Worm (Caenorhabditis elegans): ENCODE data around the gene faah-6.

Gene faah-6

DNA sequence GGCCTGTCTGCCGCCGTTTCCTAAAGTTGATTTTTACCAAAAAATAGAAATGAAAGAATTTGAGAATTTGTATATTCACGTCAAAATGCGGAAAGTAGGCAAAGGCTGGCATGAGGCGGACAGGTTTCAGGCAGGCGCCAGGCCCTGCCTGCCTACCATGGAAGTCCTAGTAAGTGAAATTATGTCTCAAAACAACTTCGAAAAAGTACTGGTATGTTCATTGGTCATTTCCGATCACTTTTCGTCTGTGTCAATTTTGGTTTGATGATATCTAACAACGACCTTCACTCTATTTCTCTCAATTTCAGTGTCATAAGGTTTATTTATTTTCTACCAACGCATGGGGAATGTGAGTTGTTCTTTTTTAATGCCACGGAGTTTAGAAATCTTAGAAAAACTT, at the start of gene faah-6:
TSS of gene faah-6 (plus strand) at position 301 of the 400 bp plus-strand sequence.
- TF ChIP-seq fkh-2 (tag; optimal IDR thresholded peaks at IDR 0.05) (no peak), elt-2 (tag; optimal IDR thresholded peaks at IDR 0.05) (no peak), elt-1 (tag; optimal IDR thresholded peaks at IDR 0.05) (no peak), nhr-237 (tag; optimal IDR thresholded peaks at IDR 0.05) (no peak), nhr-28 (tag; optimal IDR thresholded peaks at IDR 0.05) (no peak), lin-39 (tag; optimal IDR thresholded peaks at IDR 0.05) (no peak), ztf-4 (tag; optimal IDR thresholded peaks at IDR 0.05) (no peak), nhr-77 (tag; optimal IDR thresholded peaks at IDR 0.05) (no peak), pqm-1 (tag; optimal IDR thresholded peaks at IDR 0.05) (no peak)

DNA sequence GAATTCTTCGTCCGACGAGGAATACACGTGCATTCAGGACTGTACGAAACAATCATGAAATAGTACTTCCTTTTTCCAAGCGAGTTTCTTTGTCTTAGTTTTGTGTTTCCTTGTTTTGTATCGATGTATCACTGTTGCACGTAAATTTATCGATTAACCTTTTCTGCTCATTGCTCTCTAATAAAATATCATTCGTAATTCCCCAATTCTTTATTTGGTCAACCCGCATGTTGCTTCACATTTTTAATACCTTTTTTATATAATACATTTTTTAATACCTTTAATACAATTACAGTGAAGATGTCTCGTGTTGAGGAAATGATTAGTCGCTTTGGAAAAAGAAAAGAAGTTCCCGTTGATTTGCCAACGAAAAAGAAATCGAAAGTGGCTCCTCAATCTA, 42.4 kb upstream of the faah-6 start, which contains the start of gene Y66D12A.1:
TSS of gene Y66D12A.1 (plus strand) at position 301 of the 400 bp plus-strand sequence.
- no peak for TF ChIP-seq sea-2 (GFP tag; optimal IDR thresholded peaks at IDR 0.05)
- TF ChIP-seq pha-4 (tag; optimal IDR thresholded peaks at IDR 0.05), result no peak
- no peak for TF ChIP-seq nhr-23 (tag; optimal IDR thresholded peaks at IDR 0.05)
- no peak for TF ChIP-seq pqm-1 (tag; optimal IDR thresholded peaks at IDR 0.05)
- TF ChIP-seq nhr-28 (tag; optimal IDR thresholded peaks at IDR 0.05), result no peak
- TF ChIP-seq unc-62 (GFP tag; optimal IDR thresholded peaks at IDR 0.05), result no peak
- no peak for TF ChIP-seq nhr-237 (tag; optimal IDR thresholded peaks at IDR 0.05)
- no peak for TF ChIP-seq jun-1 (tag; optimal IDR thresholded peaks at IDR 0.05)
- TF ChIP-seq nhr-67 (tag; optimal IDR thresholded peaks at IDR 0.05), result no peak
- no peak for TF ChIP-seq lin-39 (tag; optimal IDR thresholded peaks at IDR 0.05)
- TF ChIP-seq R02D3.7 (tag; optimal IDR thresholded peaks at IDR 0.05), result no peak
- no peak for TF ChIP-seq hmg-11 (tag; optimal IDR thresholded peaks at IDR 0.05)
- no peak for TF ChIP-seq nhr-12 (tag; optimal IDR thresholded peaks at IDR 0.05)

ce11 chrIII:11609568-11609967, 40.7 kb upstream of the faah-6 start, which contains the start of gene Y66D12A.30:
Gene Y66D12A.30 (plus strand): TSS chrIII:11609868.
- TF ChIP-seq R02D3.7 (tag; optimal IDR thresholded peaks at IDR 0.05) (no peak), nhr-25 (tag; optimal IDR thresholded peaks at IDR 0.05) (no peak)

DNA sequence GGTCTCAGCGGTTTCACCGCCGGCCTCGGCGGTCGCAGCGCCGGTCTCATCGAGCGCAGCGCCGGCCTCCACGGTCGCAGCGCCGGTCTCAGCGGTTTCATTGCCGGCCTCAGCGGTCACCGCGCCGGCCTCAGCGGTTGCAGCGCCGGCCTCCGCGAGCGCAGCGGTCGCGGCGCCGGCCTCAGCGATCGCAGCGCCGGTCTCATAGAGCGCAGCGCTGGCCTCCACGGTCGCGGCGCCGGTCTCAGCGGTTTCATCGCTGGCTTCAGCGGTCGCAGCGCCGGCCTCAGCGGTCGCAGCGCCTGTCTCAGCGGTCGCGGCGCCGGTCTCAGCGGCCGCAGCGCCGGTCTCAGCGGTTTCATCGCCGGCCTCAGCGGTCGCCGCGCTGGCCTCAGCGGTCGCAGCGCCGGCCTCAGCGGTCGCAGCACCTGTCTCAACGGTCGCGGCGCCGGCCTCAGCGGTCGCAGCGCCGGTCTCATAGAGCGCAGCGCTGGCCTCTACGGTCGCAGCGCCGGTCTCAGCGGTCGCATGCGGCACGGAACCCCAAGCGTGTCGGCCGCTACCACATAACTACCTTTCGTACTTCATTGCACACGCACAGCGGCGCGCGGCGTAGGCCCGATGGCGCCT, 38.5 kb upstream of the faah-6 start:
- TF ChIP-seq egl-27 (tag; optimal IDR thresholded peaks at IDR 0.05) (no peak), ceh-28 (tag; optimal IDR thresholded peaks at IDR 0.05) (no peak), lin-15B (tag; optimal IDR thresholded peaks at IDR 0.05) (no peak)

DNA sequence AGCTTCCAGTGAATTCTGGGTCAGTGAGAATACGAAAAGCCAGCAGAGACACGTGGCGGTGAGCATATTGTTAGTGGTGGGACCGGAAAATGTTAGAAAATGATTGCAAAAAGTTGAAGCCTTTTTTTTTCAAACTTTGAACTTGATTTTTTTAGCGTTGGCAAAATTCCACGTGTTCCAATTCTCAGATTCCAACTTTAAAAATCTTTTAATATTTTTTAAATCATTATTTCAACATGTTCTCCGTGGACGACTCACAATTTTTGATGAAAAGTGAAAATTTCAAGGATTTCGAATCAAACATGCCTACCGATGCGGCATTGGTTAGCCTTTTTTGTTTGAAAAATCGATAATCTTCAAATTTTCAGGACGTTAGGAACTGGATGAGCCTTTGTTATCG, 37.9 kb upstream of the faah-6 start, which contains the start of the genes Y66A7A.9 and Y66A7A.4:
TSS of gene Y66A7A.9 (minus strand) at position 101 of the 400 bp plus-strand sequence.
TSS of gene Y66A7A.4 (plus strand) at position 237 of the 400 bp plus-strand sequence.
- TF ChIP-seq unc-39 (tag; optimal IDR thresholded peaks at IDR 0.05) (no peak), fkh-2 (tag; optimal IDR thresholded peaks at IDR 0.05) (no peak), skn-1 (tag; optimal IDR thresholded peaks at IDR 0.05) (no peak), tbx-2 (tag; optimal IDR thresholded peaks at IDR 0.05) (no peak), nhr-28 (tag; optimal IDR thresholded peaks at IDR 0.05) (no peak), nhr-25 (tag; optimal IDR thresholded peaks at IDR 0.05) (no peak), ZK546.5 (tag; optimal IDR thresholded peaks at IDR 0.05) (no peak)

ce11 chrIII:11614325-11614724, 35.9 kb upstream of the faah-6 start:
- TF ChIP-seq ceh-28 (tag; optimal IDR thresholded peaks at IDR 0.05), result peak; percentile 99

- peak; percentile 99 for TF ChIP-seq ceh-28 (tag; optimal IDR thresholded peaks at IDR 0.05)
- no peak for TF ChIP-seq nhr-77 (tag; optimal IDR thresholded peaks at IDR 0.05)
- TF ChIP-seq aly-2 (tag; optimal IDR thresholded peaks at IDR 0.05), result no peak
These were observed 35.4 kb upstream of the faah-6 start for ce11 chrIII:11614874-11615273.

ce11 chrIII:11615802-11616201, 34.5 kb upstream of the faah-6 start:
- TF ChIP-seq ceh-28 (tag; optimal IDR thresholded peaks at IDR 0.05), result no peak
- TF ChIP-seq tbx-2 (tag; optimal IDR thresholded peaks at IDR 0.05), result no peak
